Worm (Caenorhabditis elegans) whole organism, L4/young adult: ENCODE data around the gene lipl-7.

Experiments used
- W03F9.2 ChIP-seq: fragments of 150-350 bp; optimal IDR thresholded peaks from 2 replicates; lab custom pipeline; 2014; ENCODE audit warnings: missing biosample characterization, missing genetic modification characterization
- dao-5 ChIP-seq: sonication (generic microtip); optimal IDR thresholded peaks from 2 replicates; lab custom pipeline; 2016; ENCODE audit warnings: missing genotype, missing genetic modification characterization, moderate library complexity, missing compliant biosample characterization
- him-1 ChIP-seq: sonication (generic microtip); optimal IDR thresholded peaks from 2 replicates; lab custom pipeline; 2016; ENCODE audit warnings: missing genotype, missing genetic modification reagents, missing genetic modification characterization, missing compliant biosample characterization

- TF ChIP-seq him-1 (tag; lab: Kevin White, UChicago) = no peak
- TF ChIP-seq W03F9.2 (tag; lab: Kevin White, UChicago) = no peak
- no peak for TF ChIP-seq dao-5 (tag; lab: Kevin White, UChicago)
These were observed 17.9 kb downstream of the lipl-7 start, which contains the start of gene nas-12 for ce11 chrIV:10223723-10224122.
